Worm (Caenorhabditis elegans): ENCODE results near the gene T05A1.5.

DNA sequence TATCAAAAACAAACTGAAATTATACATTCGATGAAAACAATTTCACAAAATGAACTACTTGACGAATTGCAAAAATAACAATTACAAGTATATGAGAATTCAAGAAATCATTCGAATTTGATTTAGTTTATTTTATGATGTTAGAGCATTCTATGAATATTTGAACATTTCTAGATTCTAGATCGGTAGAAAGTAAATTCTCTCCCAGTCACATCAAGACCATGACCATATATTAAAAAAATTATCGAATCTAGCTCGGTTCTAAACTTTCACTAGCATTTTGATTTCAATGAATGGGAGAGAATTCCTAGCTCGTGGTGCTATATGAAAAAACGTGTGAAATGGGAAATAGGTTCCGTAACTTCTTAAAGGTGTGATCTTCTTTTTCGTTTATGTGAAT is 38.3 kb downstream of the T05A1.5 start:
- TF ChIP-seq unc-62 (GFP tag; optimal IDR thresholded peaks at IDR 0.05) (no peak), lag-1 (GFP tag; IDR thresholded peaks at IDR 0.05) (no peak), Y56A3A.18 (GFP tag; IDR thresholded peaks at IDR 0.05) (no peak), Y53G8AR.9 (GFP tag; conservative IDR thresholded peaks at IDR 0.05) (no peak), die-1 (tag; optimal IDR thresholded peaks at IDR 0.05) (no peak), F39B2.1 (GFP tag; IDR thresholded peaks at IDR 0.05) (no peak), bed-1 (GFP tag; IDR thresholded peaks at IDR 0.05) (no peak), F57A8.1 (GFP tag; optimal IDR thresholded peaks at IDR 0.05) (no peak), rec-8 (tag; optimal IDR thresholded peaks at IDR 0.05) (no peak), ztf-25 (GFP tag; IDR thresholded peaks at IDR 0.05) (no peak)
